Worm (Caenorhabditis elegans) whole organism, mixed stage, embryonic: ENCODE measurements around the gene irld-51.

Experiments
- ces-1 ChIP-seq: fragments of 150-350 bp; optimal IDR thresholded peaks from 2 replicates; lab custom pipeline; 2014; ENCODE audit warnings: missing biosample characterization, missing genetic modification reagents, missing genetic modification characterization
- elt-1 ChIP-seq: sonication (generic microtip); optimal IDR thresholded peaks from 2 replicates; lab custom pipeline; 2017; ENCODE audit warnings: missing genetic modification characterization, mild to moderate bottlenecking, missing compliant biosample characterization, antibody characterized with exemption, moderate library complexity, borderline replicate concordance; ENCODE audit not compliant: insufficient read depth
- elt-3 ChIP-seq: fragments of 150-350 bp; optimal IDR thresholded peaks from 2 replicates; lab custom pipeline; 2014; ENCODE audit warnings: missing biosample characterization, missing genetic modification characterization
- hlh-1 ChIP-seq: fragments of 150-350 bp; optimal IDR thresholded peaks from 2 replicates; lab custom pipeline; 2014; ENCODE audit warnings: missing biosample characterization, missing genetic modification reagents, missing genetic modification characterization
- lin-13 ChIP-seq: fragments of 150-350 bp; optimal IDR thresholded peaks from 2 replicates; lab custom pipeline; 2014; ENCODE audit warnings: missing biosample characterization, missing genetic modification characterization
- lin-32 ChIP-seq: fragments of 200-800 bp; sonication (Bioruptor generic); optimal IDR thresholded peaks from 2 replicates; lab custom pipeline; 2018; ENCODE audit warnings: mild to moderate bottlenecking, missing genetic modification characterization, missing compliant biosample characterization
- lsy-2 ChIP-seq: fragments of 150-350 bp; optimal IDR thresholded peaks from 2 replicates; lab custom pipeline; 2014; ENCODE audit warnings: missing biosample characterization, missing genetic modification characterization
- mab-5 ChIP-seq: fragments of 150-350 bp; optimal IDR thresholded peaks from 2 replicates; lab custom pipeline; 2014; ENCODE audit warnings: missing biosample characterization, missing genetic modification characterization
- nhr-237 ChIP-seq: fragments of 150-350 bp; optimal IDR thresholded peaks from 2 replicates; lab custom pipeline; 2014; ENCODE audit warnings: missing biosample characterization, missing genetic modification characterization
- nhr-28 ChIP-seq: fragments of 150-350 bp; optimal IDR thresholded peaks from 2 replicates; lab custom pipeline; 2014; ENCODE audit warnings: missing biosample characterization, missing genetic modification characterization
- snpc-4 ChIP-seq: fragments of 150-350 bp; optimal IDR thresholded peaks from 2 replicates; lab custom pipeline; 2014; ENCODE audit warnings: missing biosample characterization, missing genetic modification characterization
- unc-120 ChIP-seq: sonication (generic microtip); optimal IDR thresholded peaks from 2 replicates; lab custom pipeline; 2017; ENCODE audit warnings: missing genetic modification characterization, missing compliant biosample characterization; ENCODE audit not compliant: poor library complexity, severe bottlenecking
- unc-39 ChIP-seq: fragments of 150-350 bp; optimal IDR thresholded peaks from 2 replicates; lab custom pipeline; 2014; ENCODE audit warnings: missing biosample characterization, missing genetic modification characterization
- unc-62 ChIP-seq: fragments of 150-350 bp; optimal IDR thresholded peaks from 2 replicates; lab custom pipeline; 2014; ENCODE audit warnings: missing biosample characterization, missing genetic modification reagents, missing genetic modification characterization

ce11 chrII:2990089-2990488 lies 37.6 kb upstream of the irld-51 start:
- TF ChIP-seq mab-5 (tag; lab: Kevin White, UChicago) (no peak), nhr-237 (tag; lab: Kevin White, UChicago) (no peak), lsy-2 (tag; lab: Kevin White, UChicago) (no peak), unc-39 (tag; lab: Kevin White, UChicago) (no peak), lin-32 (no peak), elt-3 (tag; lab: Kevin White, UChicago) (no peak), lin-13 (no peak), elt-1 (tag; lab: Kevin White, UChicago) (no peak), snpc-4 (tag; lab: Kevin White, UChicago) (no peak), hlh-1 (tag; lab: Kevin White, UChicago) (no peak), nhr-28 (tag; lab: Kevin White, UChicago) (no peak), ces-1 (GFP tag; lab: Kevin White, UChicago) (no peak), unc-62 (GFP tag; lab: Kevin White, UChicago) (no peak), unc-120 (tag; lab: Kevin White, UChicago) (no peak)
